Fruit fly (Drosophila melanogaster) whole organism, embryonic: ENCODE results near the gene gogo.

Experiments
- Antp ChIP-seq: fragments of 200-800 bp; sonication (Bioruptor generic); optimal IDR thresholded peaks from 3 replicates; lab custom pipeline; 2016; ENCODE audit warnings: missing biosample characterization, missing genetic modification characterization
- BEAF-32 ChIP-seq: fragments of 200-800 bp; sonication (Bioruptor generic); optimal IDR thresholded peaks from 3 replicates; lab custom pipeline; 2017; ENCODE audit warnings: missing biosample characterization, missing genetic modification characterization, mild to moderate bottlenecking, moderate library complexity, missing genetic modification reagents
- CG10366 ChIP-seq: fragments of 200-800 bp; sonication (Bioruptor generic); IDR thresholded peaks from 2 replicates; pipeline ENCODE4 v1.3.6; 2022; ENCODE audit warnings: missing biosample characterization, missing genetic modification characterization
- CG10979 ChIP-seq: fragments of 200-800 bp; sonication (Bioruptor generic); optimal IDR thresholded peaks from 2 replicates; lab custom pipeline; 2018; ENCODE audit warnings: missing biosample characterization, mild to moderate bottlenecking, missing genetic modification characterization, moderate library complexity
- CG12659 ChIP-seq: fragments of 200-800 bp; sonication (Bioruptor generic); optimal IDR thresholded peaks from 3 replicates; lab custom pipeline; 2017; ENCODE audit warnings: mild to moderate bottlenecking, missing biosample characterization, missing genetic modification reagents, missing genetic modification characterization
- CG13624 ChIP-seq: fragments of 200-800 bp; sonication (Bioruptor generic); optimal IDR thresholded peaks from 2 replicates; lab custom pipeline; 2016; ENCODE audit warnings: missing biosample characterization, missing genetic modification characterization
- CG13775 ChIP-seq: fragments of 200-800 bp; sonication (Bioruptor generic); optimal IDR thresholded peaks from 3 replicates; lab custom pipeline; 2017; ENCODE audit warnings: missing biosample characterization, mild to moderate bottlenecking, missing genetic modification characterization
- CG14441 ChIP-seq: fragments of 200-800 bp; sonication (Bioruptor generic); IDR thresholded peaks from 2 replicates; pipeline ENCODE4 v1.3.6; 2022; ENCODE audit warnings: missing biosample characterization, missing genetic modification characterization
- CG15073 ChIP-seq: fragments of 200-800 bp; sonication (Bioruptor generic); optimal IDR thresholded peaks from 2 replicates; lab custom pipeline; 2016; ENCODE audit warnings: missing biosample characterization, missing genetic modification characterization
- CG16779 ChIP-seq: fragments of 200-800 bp; sonication (Bioruptor generic); IDR thresholded peaks from 2 replicates; pipeline ENCODE4 v1.3.6; 2022; ENCODE audit warnings: missing biosample characterization, missing genetic modification characterization
- CG17829 ChIP-seq: fragments of 200-800 bp; optimal IDR thresholded peaks from 2 replicates; lab custom pipeline; 2019; ENCODE audit warnings: missing biosample characterization, mild to moderate bottlenecking, missing genetic modification characterization, moderate library complexity
- CG31388 ChIP-seq: fragments of 200-800 bp; sonication (Bioruptor generic); optimal IDR thresholded peaks from 2 replicates; lab custom pipeline; 2016; ENCODE audit warnings: missing biosample characterization, missing genetic modification characterization
- CG34422 ChIP-seq: fragments of 200-800 bp; sonication (Bioruptor generic); IDR thresholded peaks from 3 replicates; pipeline ENCODE4 v1.3.6; 2022; ENCODE audit warnings: missing biosample characterization, missing genetic modification characterization
- CG3847 ChIP-seq: fragments of 200-800 bp; sonication (Bioruptor generic); IDR thresholded peaks from 2 replicates; pipeline ENCODE4 v1.3.6; 2022; ENCODE audit warnings: missing biosample characterization, missing genetic modification characterization
- CG4730 ChIP-seq: fragments of 200-800 bp; sonication (Bioruptor generic); IDR thresholded peaks from 2 replicates; pipeline ENCODE4 v1.3.6; 2022; ENCODE audit warnings: missing biosample characterization, missing genetic modification characterization
- CG8281 ChIP-seq: fragments of 200-800 bp; sonication (Bioruptor generic); optimal IDR thresholded peaks from 2 replicates; lab custom pipeline; 2018; ENCODE audit warnings: missing biosample characterization, mild to moderate bottlenecking, missing genetic modification characterization, moderate library complexity
- CG9797 ChIP-seq: fragments of 200-800 bp; sonication (Bioruptor generic); optimal IDR thresholded peaks from 3 replicates; lab custom pipeline; 2018; ENCODE audit warnings: missing biosample characterization, mild to moderate bottlenecking, missing genetic modification characterization
- CG9932 ChIP-seq: fragments of 200-800 bp; sonication (Bioruptor generic); IDR thresholded peaks from 2 replicates; pipeline ENCODE4 v1.3.6; 2022; ENCODE audit warnings: missing biosample characterization, missing genetic modification characterization
- CoRest ChIP-seq: fragments of 200-800 bp; sonication (Bioruptor generic); optimal IDR thresholded peaks from 3 replicates; lab custom pipeline; 2018; ENCODE audit warnings: missing biosample characterization, mild to moderate bottlenecking, missing genetic modification characterization, moderate library complexity
- Dip3 ChIP-seq: fragments of 200-800 bp; sonication (Bioruptor generic); optimal IDR thresholded peaks from 3 replicates; lab custom pipeline; 2016; ENCODE audit warnings: missing biosample characterization, missing genetic modification characterization
- Elba2 ChIP-seq: fragments of 200-800 bp; sonication (Bioruptor generic); optimal IDR thresholded peaks from 3 replicates; lab custom pipeline; 2016; ENCODE audit warnings: missing biosample characterization, missing genetic modification characterization
- Fer2 ChIP-seq: fragments of 200-800 bp; sonication (Bioruptor generic); optimal IDR thresholded peaks from 2 replicates; lab custom pipeline; 2018; ENCODE audit warnings: missing biosample characterization, mild to moderate bottlenecking, missing genetic modification characterization, moderate library complexity
- Hmr ChIP-seq: fragments of 200-800 bp; sonication (Bioruptor generic); optimal IDR thresholded peaks from 3 replicates; lab custom pipeline; 2017; ENCODE audit warnings: mild to moderate bottlenecking, missing biosample characterization, missing genetic modification reagents, missing genetic modification characterization
- Hmx ChIP-seq: fragments of 200-800 bp; sonication (Bioruptor generic); optimal IDR thresholded peaks from 2 replicates; lab custom pipeline; 2016; ENCODE audit warnings: missing biosample characterization, missing genetic modification characterization
- Hr3 ChIP-seq: fragments of 200-800 bp; sonication (Bioruptor generic); optimal IDR thresholded peaks from 3 replicates; lab custom pipeline; 2016; ENCODE audit warnings: missing biosample characterization, missing genetic modification characterization
- Lhr ChIP-seq: fragments of 200-800 bp; sonication (Bioruptor generic); optimal IDR thresholded peaks from 3 replicates; lab custom pipeline; 2017; ENCODE audit warnings: mild to moderate bottlenecking, missing biosample characterization, missing genetic modification reagents, missing genetic modification characterization
- Mes4 ChIP-seq: fragments of 200-800 bp; sonication (Bioruptor generic); optimal IDR thresholded peaks from 2 replicates; lab custom pipeline; 2016; ENCODE audit warnings: missing biosample characterization, missing genetic modification characterization
- NfI ChIP-seq: fragments of 200-800 bp; sonication (Bioruptor generic); optimal IDR thresholded peaks from 3 replicates; lab custom pipeline; 2018; ENCODE audit warnings: missing biosample characterization, mild to moderate bottlenecking, missing genetic modification characterization, moderate library complexity
- Oaz ChIP-seq: fragments of 200-800 bp; sonication (Bioruptor generic); IDR thresholded peaks from 2 replicates; pipeline ENCODE4 v1.3.6; 2022; ENCODE audit warnings: missing biosample characterization, missing genetic modification characterization
- PHDP ChIP-seq: fragments of 200-800 bp; sonication (Bioruptor generic); optimal IDR thresholded peaks from 3 replicates; lab custom pipeline; 2018; ENCODE audit warnings: missing biosample characterization, mild to moderate bottlenecking, missing genetic modification characterization, moderate library complexity
- Scr ChIP-seq: fragments of 200-800 bp; sonication (Bioruptor generic); IDR thresholded peaks from 2 replicates; pipeline ENCODE4 v1.3.6; 2022; ENCODE audit warnings: missing biosample characterization, missing genetic modification characterization; ENCODE audit not compliant: partially characterized antibody
- Side ChIP-seq: fragments of 200-800 bp; sonication (Bioruptor generic); optimal IDR thresholded peaks from 2 replicates; lab custom pipeline; 2016; ENCODE audit warnings: missing biosample characterization, missing genetic modification characterization
- Six4 ChIP-seq: fragments of 200-800 bp; sonication (Bioruptor generic); optimal IDR thresholded peaks from 2 replicates; lab custom pipeline; 2016; ENCODE audit warnings: missing biosample characterization, missing genetic modification characterization
- Trl ChIP-seq, 3 experiments: fragments of >200 bp in 2 of 3; fragments of 200-800 bp in 1 of 3; sonication (Bioruptor generic) in 1 of 3; optimal IDR thresholded peaks; 2 replicates in 1 of 3; 3 replicates in 2 of 3; lab custom pipeline; 2016 to 2017; ENCODE audit warnings: missing biosample characterization in 1 of 3, missing genetic modification characterization in 1 of 3
- Xrp1 ChIP-seq: fragments of 200-800 bp; sonication (Bioruptor generic); IDR thresholded peaks from 2 replicates; pipeline ENCODE4 v1.3.6; 2022; ENCODE audit warnings: missing biosample characterization, missing genetic modification characterization
- amos ChIP-seq: fragments of 200-800 bp; sonication (Bioruptor generic); IDR thresholded peaks from 2 replicates; pipeline ENCODE4 v1.3.6; 2022; ENCODE audit warnings: missing biosample characterization, missing genetic modification characterization; ENCODE audit not compliant: partially characterized antibody
- ci ChIP-seq: fragments of 200-800 bp; sonication (Bioruptor generic); IDR thresholded peaks from 3 replicates; pipeline ENCODE4 v1.3.6; 2022; ENCODE audit warnings: missing biosample characterization, missing genetic modification characterization
- corto ChIP-seq: fragments of 200-800 bp; sonication (Bioruptor generic); optimal IDR thresholded peaks from 2 replicates; lab custom pipeline; 2016; ENCODE audit warnings: missing biosample characterization, mild to moderate bottlenecking, missing genetic modification characterization, moderate library complexity
- ems ChIP-seq: fragments of 200-800 bp; sonication (Bioruptor generic); optimal IDR thresholded peaks from 3 replicates; lab custom pipeline; 2016; ENCODE audit warnings: missing biosample characterization, missing genetic modification characterization
- hbn ChIP-seq: fragments of 200-800 bp; sonication (Bioruptor generic); IDR thresholded peaks from 2 replicates; pipeline ENCODE4 v1.3.6; 2022; ENCODE audit warnings: missing biosample characterization, missing genetic modification characterization; ENCODE audit not compliant: partially characterized antibody
- jigr1 ChIP-seq: fragments of 200-800 bp; sonication (Bioruptor generic); IDR thresholded peaks from 3 replicates; pipeline ENCODE4 v1.3.6; 2022; ENCODE audit warnings: missing biosample characterization, missing genetic modification characterization
- maf-S ChIP-seq: fragments of 200-800 bp; sonication (Bioruptor generic); optimal IDR thresholded peaks from 2 replicates; lab custom pipeline; 2016; ENCODE audit warnings: missing biosample characterization, missing genetic modification characterization
- mam ChIP-seq: fragments of 200-800 bp; sonication (Bioruptor generic); optimal IDR thresholded peaks from 3 replicates; lab custom pipeline; 2016; ENCODE audit warnings: missing biosample characterization, missing genetic modification characterization
- nmo ChIP-seq: fragments of 200-800 bp; sonication (Bioruptor generic); optimal IDR thresholded peaks from 2 replicates; lab custom pipeline; 2018; ENCODE audit warnings: missing biosample characterization, mild to moderate bottlenecking, missing genetic modification characterization, moderate library complexity
- pzg ChIP-seq: fragments of 200-800 bp; sonication (Bioruptor generic); optimal IDR thresholded peaks from 3 replicates; lab custom pipeline; 2018; ENCODE audit warnings: missing biosample characterization, mild to moderate bottlenecking, missing genetic modification characterization, moderate library complexity
- shn ChIP-seq: fragments of 200-800 bp; sonication (Bioruptor generic); optimal IDR thresholded peaks from 3 replicates; lab custom pipeline; 2016; ENCODE audit warnings: missing biosample characterization, missing genetic modification characterization
- slbo ChIP-seq: fragments of 200-800 bp; sonication (Bioruptor generic); IDR thresholded peaks from 2 replicates; pipeline ENCODE4 v1.3.6; 2022; ENCODE audit warnings: missing biosample characterization, missing genetic modification characterization
- slp2 ChIP-seq: fragments of 200-800 bp; sonication (Bioruptor generic); optimal IDR thresholded peaks from 2 replicates; lab custom pipeline; 2016; ENCODE audit warnings: missing biosample characterization, missing genetic modification characterization
- tll ChIP-seq, 2 experiments: fragments of 200-800 bp in 1 of 2; fragments of >200 bp in 1 of 2; sonication (Bioruptor generic) in 1 of 2; optimal IDR thresholded peaks; 2 replicates each; lab custom pipeline; 2017 to 2019; ENCODE audit warnings: missing biosample characterization in 2 of 2, missing genetic modification characterization in 2 of 2, mild to moderate bottlenecking in 1 of 2, moderate library complexity in 1 of 2
- vvl ChIP-seq: fragments of 200-800 bp; sonication (Bioruptor generic); IDR thresholded peaks from 2 replicates; pipeline ENCODE4 v1.3.6; 2022; ENCODE audit warnings: missing biosample characterization, missing genetic modification characterization

gogo gene

DNA sequence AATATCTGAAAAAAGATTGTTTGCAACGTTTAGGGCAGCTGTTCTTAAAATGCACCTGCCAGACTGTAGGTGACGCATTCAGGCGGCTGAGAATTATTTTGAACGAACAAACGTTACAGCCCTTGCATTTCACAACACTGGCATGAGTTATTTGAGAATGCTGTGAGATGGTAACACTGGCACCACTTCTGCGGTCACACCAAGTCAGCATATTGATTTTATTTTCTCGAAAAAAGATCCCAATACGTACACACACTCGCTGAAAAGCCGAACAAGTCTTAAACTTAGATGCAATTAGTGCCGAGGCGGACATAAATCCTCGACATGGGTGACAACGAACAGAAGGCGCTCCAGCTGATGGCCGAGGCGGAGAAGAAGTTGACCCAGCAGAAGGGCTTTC lies 18.5 kb upstream of the gogo start, which contains the start of gene alphaSnap (continued):
- TF ChIP-seq CG3847 (GFP tag; lab: Robert Waterston, UW) (peak; percentile 55), CG16779 (GFP tag; lab: Robert Waterston, UW) (no peak; the same call in 1 of the 2 replicates), Mes4 (no peak), CG17829 (peak; percentile 54), CG10366 (GFP tag; lab: Robert Waterston, UW) (0 out of 2 replicates have a peak, but pooled peaks have one; percentile 15), CG9797 (GFP tag; lab: Kevin White, UChicago) (peak; percentile 96), jigr1 (no peak), Side (no peak), CG31388 (GFP tag; lab: Kevin White, UChicago) (no peak), slbo (peak; percentile 49), CG4730 (GFP tag; lab: Robert Waterston, UW) (no peak), nmo (GFP tag; lab: Kevin White, UChicago) (peak; percentile 51), Fer2 (tag; lab: Kevin White, UChicago) (no peak), Antp (GFP tag; lab: Kevin White, UChicago) (peak; percentile 41), Dip3 (no peak), mam (peak; percentile 31), CG14441 (GFP tag; lab: Robert Waterston, UW) (no peak), CG9932 (GFP tag; lab: Robert Waterston, UW) (peak; percentile 43; the same call in 1 of the 2 replicates), Hr3 (GFP tag; lab: Kevin White, UChicago) (peak; percentile 8), amos (GFP tag; lab: Robert Waterston, UW) (peak; percentile 44), CG13624 (peak; percentile 25), Elba2 (peak; percentile 66), Six4 (GFP tag; lab: Kevin White, UChicago) (no peak), Lhr (GFP tag; lab: Kevin White, UChicago) (peak; percentile 80), tll (GFP tag; optimal IDR thresholded peaks at IDR 0.05; lab: Kevin White, UChicago) (peak in 1 of 2 experiments; percentile 41), Hmr (GFP tag; lab: Kevin White, UChicago) (peak; percentile 57), ci (GFP tag; lab: Robert Waterston, UW) (peak; percentile 50; the same call in 1 of the 3 replicates), maf-S (GFP tag; lab: Kevin White, UChicago) (peak; percentile 14), CG34422 (peak; percentile 32; the same call in 1 of the 3 replicates), Trl (optimal IDR thresholded peaks at IDR 0.05; lab: Kevin White, UChicago) (no peak), Trl (GFP tag; optimal IDR thresholded peaks at IDR 0.05; lab: Kevin White, UChicago) (peak; percentile 36), CoRest (tag; lab: Kevin White, UChicago) (peak; percentile 57), CG15073 (GFP tag; lab: Kevin White, UChicago) (no peak), CG10979 (tag; lab: Kevin White, UChicago) (peak; percentile 9), NfI (GFP tag; lab: Kevin White, UChicago) (peak; percentile 38), Xrp1 (GFP tag; lab: Robert Waterston, UW) (peak; percentile 34; the same call in 1 of the 2 replicates), PHDP (peak; percentile 33), pzg (GFP tag; lab: Kevin White, UChicago) (peak; percentile 91), Hmx (GFP tag; lab: Kevin White, UChicago) (no peak), BEAF-32 (GFP tag; lab: Kevin White, UChicago) (peak; percentile 60), ems (GFP tag; lab: Kevin White, UChicago) (peak; percentile 26), CG8281 (tag; lab: Kevin White, UChicago) (no peak), CG13775 (GFP tag; lab: Kevin White, UChicago) (peak; percentile 30), Scr (GFP tag; lab: Robert Waterston, UW) (peak; percentile 37), hbn (peak; percentile 46; the same call in 1 of the 2 replicates), corto (GFP tag; lab: Kevin White, UChicago) (no peak), slp2 (no peak), vvl (GFP tag; lab: Robert Waterston, UW) (peak; percentile 67; the same call in 1 of the 2 replicates), shn (GFP tag; lab: Kevin White, UChicago) (peak; percentile 17), CG12659 (GFP tag; lab: Kevin White, UChicago) (peak; percentile 76), Oaz (GFP tag; lab: Robert Waterston, UW) (no peak)
